Worm (Caenorhabditis elegans): ENCODE results near the gene plp-1.

Gene plp-1

DNA sequence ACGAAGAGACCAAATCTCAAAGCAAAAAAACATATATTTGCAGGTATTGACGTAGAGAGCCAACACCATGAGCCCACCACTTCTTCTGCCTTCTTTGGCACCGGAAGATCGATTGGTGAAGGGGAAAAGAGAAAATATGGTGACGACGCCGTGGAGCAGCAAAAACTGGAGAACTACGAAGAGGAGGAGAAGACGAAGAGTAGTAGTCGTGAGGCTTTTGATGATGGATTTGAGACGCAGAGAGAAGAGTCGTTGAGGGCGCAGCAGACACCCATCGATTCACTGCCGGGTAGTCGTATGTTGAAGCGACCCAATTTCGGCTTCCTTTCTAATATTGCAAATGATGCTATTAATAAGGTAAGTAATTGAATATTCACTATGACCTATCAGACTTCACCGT is 21.8 kb upstream of the plp-1 start:
- TF ChIP-seq ceh-31 (tag; optimal IDR thresholded peaks at IDR 0.05) (peak; percentile 53), che-1 (tag; optimal IDR thresholded peaks at IDR 0.05) (no peak), nhr-11 (tag; optimal IDR thresholded peaks at IDR 0.05) (no peak), ceh-48 (tag; optimal IDR thresholded peaks at IDR 0.05) (peak; percentile 54), ceh-19 (GFP tag; optimal IDR thresholded peaks at IDR 0.05) (peak; percentile 10)

DNA sequence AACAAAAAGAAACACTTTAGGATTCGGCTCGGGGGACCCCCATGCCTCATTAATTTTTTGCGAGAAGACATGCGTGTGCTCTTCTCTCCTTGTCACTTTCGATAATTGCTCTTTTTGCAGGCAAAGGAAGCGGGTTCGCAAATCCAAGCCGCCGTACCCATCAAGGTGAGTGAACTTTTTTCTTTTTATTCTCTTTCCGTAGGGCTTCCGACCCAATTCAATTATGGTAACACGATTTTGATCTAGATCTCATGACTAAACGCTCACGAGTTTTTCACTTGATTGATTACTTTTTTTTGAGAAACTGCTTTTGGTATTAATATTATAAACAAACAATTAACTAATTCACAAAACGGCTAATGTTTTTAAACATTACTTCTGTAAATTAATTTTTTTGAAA is 20.6 kb upstream of the plp-1 start:
- TF ChIP-seq syd-9 (tag; optimal IDR thresholded peaks at IDR 0.05) (no peak), pha-4 (tag; optimal IDR thresholded peaks at IDR 0.05) (no peak), rnt-1 (tag; optimal IDR thresholded peaks at IDR 0.05) (no peak), pat-9 (tag; optimal IDR thresholded peaks at IDR 0.05) (no peak), Y22D7AL.16 (tag; optimal IDR thresholded peaks at IDR 0.05) (no peak), hlh-13 (GFP tag; optimal IDR thresholded peaks at IDR 0.05) (no peak), eyg-1 (tag; optimal IDR thresholded peaks at IDR 0.05) (no peak), sox-2 (GFP tag; IDR thresholded peaks at IDR 0.05) (no peak), C08G9.2 (tag; optimal IDR thresholded peaks at IDR 0.05) (no peak), ceh-31 (tag; optimal IDR thresholded peaks at IDR 0.05) (no peak), unc-42 (tag; optimal IDR thresholded peaks at IDR 0.05) (peak; percentile 86), ceh-45 (GFP tag; IDR thresholded peaks at IDR 0.05) (0 out of 2 replicates have a peak, but pooled peaks have one; percentile 32), ceh-22 (tag; optimal IDR thresholded peaks at IDR 0.05) (no peak), fax-1 (tag; optimal IDR thresholded peaks at IDR 0.05) (no peak), mec-3 (tag; optimal IDR thresholded peaks at IDR 0.05; ENCODE audit: borderline replicate concordance) (no peak)

DNA sequence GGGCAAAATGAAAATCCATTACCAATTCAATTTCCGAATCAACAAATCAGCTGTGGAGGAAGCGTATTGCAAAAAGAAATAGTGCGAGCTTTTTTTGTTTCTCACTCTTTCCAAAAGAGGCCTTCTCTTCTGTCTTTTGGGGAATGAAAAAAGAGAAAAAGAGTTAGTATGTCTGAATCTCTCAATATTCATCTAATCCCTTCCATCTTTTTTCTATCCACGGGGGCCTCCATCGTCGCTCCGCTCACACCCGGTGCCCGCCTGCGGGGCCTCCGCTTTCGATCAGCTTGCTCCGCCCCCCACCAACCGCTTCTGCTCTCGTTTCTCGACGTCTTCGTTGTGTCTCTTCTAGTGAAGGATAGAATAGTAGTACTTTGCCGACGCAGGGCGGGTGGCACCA is 13.9 kb upstream of the plp-1 start:
- TF ChIP-seq hlh-13 (GFP tag; optimal IDR thresholded peaks at IDR 0.05) (no peak), ceh-6 (GFP tag; optimal IDR thresholded peaks at IDR 0.05) (no peak), ttx-3 (tag; optimal IDR thresholded peaks at IDR 0.05) (no peak), ceh-34 (tag; optimal IDR thresholded peaks at IDR 0.05) (peak; percentile 28), nhr-232 (tag; optimal IDR thresholded peaks at IDR 0.05) (no peak), ceh-14 (tag; optimal IDR thresholded peaks at IDR 0.05) (no peak), nfya-1 (tag; optimal IDR thresholded peaks at IDR 0.05) (peak; percentile 11), C08G9.2 (tag; optimal IDR thresholded peaks at IDR 0.05) (peak; percentile 8), sox-2 (GFP tag; IDR thresholded peaks at IDR 0.05) (no peak), unc-42 (tag; optimal IDR thresholded peaks at IDR 0.05) (peak; percentile 79), elt-2 (tag; optimal IDR thresholded peaks at IDR 0.05) (no peak), F13H6.1 (tag; optimal IDR thresholded peaks at IDR 0.05) (no peak), madf-2 (tag; optimal IDR thresholded peaks at IDR 0.05) (no peak), pag-3 (tag; optimal IDR thresholded peaks at IDR 0.05; ENCODE audit: borderline replicate concordance) (peak; percentile 14), che-1 (tag; optimal IDR thresholded peaks at IDR 0.05) (no peak), ceh-31 (tag; optimal IDR thresholded peaks at IDR 0.05) (peak; percentile 51)

DNA sequence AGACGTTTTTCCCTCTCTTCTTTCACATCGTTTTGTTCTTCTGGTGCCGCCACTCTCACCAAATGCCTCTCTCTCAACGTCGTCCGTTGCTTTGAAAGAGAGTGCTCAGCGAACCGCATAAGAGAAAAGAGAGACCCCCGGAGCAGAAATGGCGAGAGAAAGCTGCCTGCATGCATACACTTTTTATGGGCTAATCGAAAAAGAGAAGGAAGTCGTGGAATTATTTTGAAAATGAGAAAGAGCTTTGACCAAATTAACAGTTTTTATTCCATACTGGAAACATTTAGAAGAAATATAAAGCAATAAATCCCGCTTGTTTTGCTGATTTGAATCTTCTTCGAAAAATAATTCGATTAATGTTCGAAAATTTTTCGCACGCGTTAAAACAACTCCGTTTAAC is 12.7 kb upstream of the plp-1 start:
- TF ChIP-seq ceh-14 (tag; optimal IDR thresholded peaks at IDR 0.05) (peak; percentile 5), unc-55 (GFP tag; optimal IDR thresholded peaks at IDR 0.05) (no peak), unc-42 (tag; optimal IDR thresholded peaks at IDR 0.05) (peak; percentile 32), ceh-31 (tag; optimal IDR thresholded peaks at IDR 0.05) (peak; percentile 46)

DNA sequence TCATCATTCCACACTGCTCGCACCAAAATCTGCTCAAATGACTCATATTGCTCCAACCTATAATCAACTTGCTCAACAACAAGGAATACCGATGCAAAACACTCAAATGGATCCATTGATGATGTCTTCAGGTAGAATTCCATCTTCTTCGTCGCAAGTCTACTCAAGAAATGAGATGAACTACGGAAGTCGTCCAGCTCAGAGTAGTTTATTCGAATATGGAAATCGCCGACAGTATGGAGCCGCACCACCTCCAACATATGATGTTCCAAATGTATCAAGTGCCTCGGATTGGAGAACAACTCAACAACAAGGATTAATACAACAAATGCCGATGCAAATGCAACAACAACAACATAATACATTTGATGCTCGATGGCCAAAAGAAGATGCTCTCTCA is 10.1 kb upstream of the plp-1 start:
- TF ChIP-seq ceh-31 (tag; optimal IDR thresholded peaks at IDR 0.05) = no peak
- no peak for TF ChIP-seq fkh-6 (tag; optimal IDR thresholded peaks at IDR 0.05)
- TF ChIP-seq lin-11 (tag; optimal IDR thresholded peaks at IDR 0.05) = no peak
- no peak for TF ChIP-seq unc-86 (tag; optimal IDR thresholded peaks at IDR 0.05)
- TF ChIP-seq C08G9.2 (tag; optimal IDR thresholded peaks at IDR 0.05) = no peak
- TF ChIP-seq pros-1 (tag; optimal IDR thresholded peaks at IDR 0.05) = no peak
- TF ChIP-seq K09A11.1 (tag; optimal IDR thresholded peaks at IDR 0.05; ENCODE audit: insufficient read depth) = no peak
- no peak for TF ChIP-seq sox-4 (tag; optimal IDR thresholded peaks at IDR 0.05)
- TF ChIP-seq lim-6 (tag; optimal IDR thresholded peaks at IDR 0.05) = no peak
- TF ChIP-seq pha-4 (tag; optimal IDR thresholded peaks at IDR 0.05) = no peak
- no peak for TF ChIP-seq hlh-15 (tag; optimal IDR thresholded peaks at IDR 0.05)
- no peak for TF ChIP-seq rnt-1 (tag; optimal IDR thresholded peaks at IDR 0.05)
- no peak for TF ChIP-seq ceh-34 (tag; optimal IDR thresholded peaks at IDR 0.05)
- no peak for TF ChIP-seq odd-2 (tag; optimal IDR thresholded peaks at IDR 0.05)
- TF ChIP-seq ceh-6 (GFP tag; optimal IDR thresholded peaks at IDR 0.05) = no peak
- TF ChIP-seq pat-9 (tag; optimal IDR thresholded peaks at IDR 0.05) = no peak
- no peak for TF ChIP-seq madf-2 (tag; optimal IDR thresholded peaks at IDR 0.05)
- TF ChIP-seq gmeb-2 (tag; optimal IDR thresholded peaks at IDR 0.05) = no peak
